Fruit fly (Drosophila melanogaster): ENCODE measurements around the gene CG34041.

- no peak for TF ChIP-seq CG8478 (optimal IDR thresholded peaks at IDR 0.05)
- no peak for TF ChIP-seq psq (optimal IDR thresholded peaks at IDR 0.05)
Observed at dm6 chr3R:30525629-30526028, 17.8 kb downstream of the CG34041 start.
